Fruit fly (Drosophila melanogaster) whole organism, prepupa: Measurements from ENCODE around the gene CG43218.

Source experiments
- Blimp-1 ChIP-seq: fragments of 200-800 bp; sonication (Bioruptor generic); optimal IDR thresholded peaks from 3 replicates; lab custom pipeline; 2017; ENCODE audit warnings: missing biosample characterization, missing genetic modification characterization, mild to moderate bottlenecking, moderate library complexity, missing genetic modification reagents
- CG10669 ChIP-seq: fragments of 200-800 bp; sonication (Bioruptor generic); optimal IDR thresholded peaks from 3 replicates; lab custom pipeline; 2018; ENCODE audit warnings: missing biosample characterization, mild to moderate bottlenecking, missing genetic modification characterization, moderate library complexity
- CG11294 ChIP-seq: fragments of 200-800 bp; sonication (Bioruptor generic); IDR thresholded peaks from 2 replicates; pipeline ENCODE4 v1.3.6; 2022; ENCODE audit warnings: missing biosample characterization, missing genetic modification characterization
- CG11762 ChIP-seq: fragments of 200-800 bp; sonication (Bioruptor generic); optimal IDR thresholded peaks from 3 replicates; lab custom pipeline; 2016; ENCODE audit warnings: missing biosample characterization, missing genetic modification characterization; ENCODE audit not compliant: insufficient read depth
- CG15336 ChIP-seq: fragments of 200-800 bp; sonication (Bioruptor generic); IDR thresholded peaks from 2 replicates; pipeline ENCODE4 v1.3.6; 2022; ENCODE audit warnings: missing biosample characterization, missing genetic modification characterization
- CG32006 ChIP-seq: fragments of 200-800 bp; sonication (Bioruptor generic); optimal IDR thresholded peaks from 3 replicates; lab custom pipeline; 2017; ENCODE audit warnings: missing biosample characterization, mild to moderate bottlenecking, missing genetic modification characterization
- CG3919 ChIP-seq: fragments of 200-800 bp; sonication (Bioruptor generic); optimal IDR thresholded peaks from 3 replicates; lab custom pipeline; 2016; ENCODE audit warnings: missing biosample characterization, missing genetic modification characterization
- CG6163 ChIP-seq: fragments of 200-800 bp; sonication (Bioruptor generic); IDR thresholded peaks from 3 replicates; pipeline ENCODE4 v1.3.6; 2022; ENCODE audit warnings: missing biosample characterization, missing genetic modification characterization
- CG6276 ChIP-seq: fragments of 200-800 bp; sonication (Bioruptor generic); optimal IDR thresholded peaks from 2 replicates; lab custom pipeline; 2017; ENCODE audit warnings: missing biosample characterization, mild to moderate bottlenecking, missing genetic modification characterization
- CG6854 ChIP-seq: fragments of 200-800 bp; sonication (Bioruptor generic); optimal IDR thresholded peaks from 2 replicates; lab custom pipeline; 2017; ENCODE audit warnings: missing biosample characterization, mild to moderate bottlenecking, missing genetic modification characterization
- CG7368 ChIP-seq: fragments of 200-800 bp; sonication (Bioruptor generic); optimal IDR thresholded peaks from 3 replicates; lab custom pipeline; 2016; ENCODE audit warnings: missing biosample characterization, missing genetic modification characterization
- CG8319 ChIP-seq: fragments of 200-800 bp; sonication (Bioruptor generic); optimal IDR thresholded peaks from 3 replicates; lab custom pipeline; 2016; ENCODE audit warnings: missing biosample characterization, missing genetic modification characterization
- Eip75B ChIP-seq: fragments of 200-800 bp; sonication (Bioruptor generic); optimal IDR thresholded peaks from 3 replicates; lab custom pipeline; 2016; ENCODE audit warnings: missing biosample characterization, missing genetic modification characterization
- Eip78C ChIP-seq: fragments of 200-800 bp; sonication (Bioruptor generic); peaks from one replicate; lab custom pipeline; 2016; ENCODE audit warnings: missing biosample characterization, missing genetic modification characterization
- Eip93F ChIP-seq: fragments of 200-800 bp; sonication (Bioruptor generic); optimal IDR thresholded peaks from 2 replicates; lab custom pipeline; 2016; ENCODE audit warnings: missing biosample characterization, mild to moderate bottlenecking, missing genetic modification characterization
- Ets21C ChIP-seq: fragments of 200-800 bp; sonication (Bioruptor generic); optimal IDR thresholded peaks from 3 replicates; lab custom pipeline; 2016; ENCODE audit warnings: missing biosample characterization, missing genetic modification characterization
- Gug ChIP-seq: fragments of 200-800 bp; sonication (Bioruptor generic); IDR thresholded peaks from 2 replicates; pipeline ENCODE4 v1.3.6; 2022; ENCODE audit warnings: missing biosample characterization, missing genetic modification characterization
- Hr38 ChIP-seq: sonication (Bioruptor generic); optimal IDR thresholded peaks from 2 replicates; lab custom pipeline; 2016; ENCODE audit warnings: missing biosample characterization, missing genetic modification characterization
- Hr4 ChIP-seq: fragments of 200-800 bp; sonication (Bioruptor generic); optimal IDR thresholded peaks from 3 replicates; lab custom pipeline; 2016; ENCODE audit warnings: missing biosample characterization, missing genetic modification characterization
- OdsH ChIP-seq: fragments of 200-800 bp; sonication (Bioruptor generic); optimal IDR thresholded peaks from 3 replicates; lab custom pipeline; 2016; ENCODE audit warnings: missing biosample characterization, missing genetic modification characterization
- Smox ChIP-seq: fragments of 200-800 bp; sonication (Bioruptor generic); optimal IDR thresholded peaks from 3 replicates; lab custom pipeline; 2016; ENCODE audit warnings: missing biosample characterization, missing genetic modification characterization
- Sox102F ChIP-seq: fragments of 200-800 bp; sonication (Bioruptor generic); optimal IDR thresholded peaks from 2 replicates; lab custom pipeline; 2016; ENCODE audit warnings: missing biosample characterization, mild to moderate bottlenecking, missing genetic modification characterization
- Sox15 ChIP-seq: fragments of 200-800 bp; sonication (Bioruptor generic); optimal IDR thresholded peaks from 3 replicates; lab custom pipeline; 2016; ENCODE audit warnings: missing biosample characterization, missing genetic modification characterization
- acj6 ChIP-seq: fragments of 200-800 bp; sonication (Bioruptor generic); optimal IDR thresholded peaks from 3 replicates; lab custom pipeline; 2016; ENCODE audit warnings: missing biosample characterization, missing genetic modification characterization
- cyc ChIP-seq: fragments of 200-800 bp; sonication (Bioruptor generic); optimal IDR thresholded peaks from 3 replicates; lab custom pipeline; 2016; ENCODE audit warnings: missing biosample characterization, missing genetic modification characterization
- dac ChIP-seq: fragments of 200-800 bp; sonication (Bioruptor generic); optimal IDR thresholded peaks from 2 replicates; lab custom pipeline; 2017; ENCODE audit warnings: missing biosample characterization, mild to moderate bottlenecking, missing genetic modification characterization
- dsx ChIP-seq: fragments of 200-800 bp; optimal IDR thresholded peaks from 3 replicates; lab custom pipeline; 2019; ENCODE audit warnings: missing biosample characterization, mild to moderate bottlenecking, missing genetic modification characterization, moderate library complexity; ENCODE audit not compliant: poor library complexity, severe bottlenecking
- eg ChIP-seq: fragments of 200-800 bp; sonication (Bioruptor generic); IDR thresholded peaks from 3 replicates; pipeline ENCODE4 v1.3.6; 2022; ENCODE audit warnings: missing biosample characterization, missing genetic modification characterization
- fkh ChIP-seq: fragments of 200-800 bp; sonication (Bioruptor generic); optimal IDR thresholded peaks from 3 replicates; lab custom pipeline; 2017; ENCODE audit warnings: missing biosample characterization, mild to moderate bottlenecking, missing genetic modification characterization, moderate library complexity
- net ChIP-seq: fragments of 200-800 bp; sonication (Bioruptor generic); optimal IDR thresholded peaks from 3 replicates; lab custom pipeline; 2016; ENCODE audit warnings: missing biosample characterization, missing genetic modification characterization
- pdm3 ChIP-seq: fragments of 200-800 bp; sonication (Bioruptor generic); optimal IDR thresholded peaks from 3 replicates; lab custom pipeline; 2016; ENCODE audit warnings: missing biosample characterization, missing genetic modification characterization
- salr ChIP-seq, 2 experiments: fragments of 200-800 bp; sonication (Bioruptor generic); optimal IDR thresholded peaks; 3 replicates each; lab custom pipeline; 2016 to 2018; ENCODE audit warnings: missing biosample characterization in 2 of 2, missing genetic modification characterization in 2 of 2, mild to moderate bottlenecking in 1 of 2
- spab ChIP-seq: fragments of 200-800 bp; sonication (Bioruptor generic); optimal IDR thresholded peaks from 2 replicates; lab custom pipeline; 2017; ENCODE audit warnings: missing biosample characterization, mild to moderate bottlenecking, missing genetic modification characterization, missing genetic modification reagents
- vri ChIP-seq: fragments of 200-800 bp; sonication (Bioruptor generic); optimal IDR thresholded peaks from 3 replicates; lab custom pipeline; 2016; ENCODE audit warnings: missing biosample characterization, mild to moderate bottlenecking, missing genetic modification characterization

CG43218 gene

DNA sequence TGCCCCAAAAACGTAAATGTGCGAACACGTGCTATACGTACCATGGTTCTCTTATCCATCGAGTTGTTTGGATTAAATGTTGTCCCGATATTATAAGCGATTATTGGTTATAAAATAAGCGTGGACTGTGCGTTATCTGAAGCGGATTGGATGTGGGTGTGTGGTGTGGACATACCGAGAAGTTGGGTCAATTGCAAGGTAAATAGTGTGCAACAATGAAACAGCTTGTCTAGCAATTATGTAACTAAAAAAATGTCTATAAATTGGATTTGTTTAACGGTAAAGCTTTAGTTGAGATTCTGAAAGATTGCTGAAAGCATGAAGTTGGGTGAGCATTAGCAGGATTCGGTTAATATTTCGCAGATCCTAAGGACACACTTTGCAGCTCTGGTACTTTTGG is at the start of gene CG43218:
Gene CG43218 (plus strand): TSS at position 290 of the 400 bp plus-strand sequence.
- TF ChIP-seq Eip78C (GFP tag; lab: Kevin White, UChicago) = peak; percentile 65
- no peak for TF ChIP-seq CG8319 (GFP tag; lab: Kevin White, UChicago)
- TF ChIP-seq cyc = no peak
- no peak for TF ChIP-seq CG15336
- no peak for TF ChIP-seq Hr38 (GFP tag; lab: Kevin White, UChicago)
- TF ChIP-seq CG3919 (GFP tag; lab: Kevin White, UChicago) = no peak
- no peak for TF ChIP-seq Ets21C (GFP tag; lab: Kevin White, UChicago)
- TF ChIP-seq CG6854 (GFP tag; lab: Kevin White, UChicago) = no peak
- peak; percentile 45 for TF ChIP-seq dsx (GFP tag; lab: Kevin White, UChicago)
- TF ChIP-seq Sox102F = no peak
- TF ChIP-seq CG10669 (GFP tag; lab: Kevin White, UChicago) = no peak

DNA sequence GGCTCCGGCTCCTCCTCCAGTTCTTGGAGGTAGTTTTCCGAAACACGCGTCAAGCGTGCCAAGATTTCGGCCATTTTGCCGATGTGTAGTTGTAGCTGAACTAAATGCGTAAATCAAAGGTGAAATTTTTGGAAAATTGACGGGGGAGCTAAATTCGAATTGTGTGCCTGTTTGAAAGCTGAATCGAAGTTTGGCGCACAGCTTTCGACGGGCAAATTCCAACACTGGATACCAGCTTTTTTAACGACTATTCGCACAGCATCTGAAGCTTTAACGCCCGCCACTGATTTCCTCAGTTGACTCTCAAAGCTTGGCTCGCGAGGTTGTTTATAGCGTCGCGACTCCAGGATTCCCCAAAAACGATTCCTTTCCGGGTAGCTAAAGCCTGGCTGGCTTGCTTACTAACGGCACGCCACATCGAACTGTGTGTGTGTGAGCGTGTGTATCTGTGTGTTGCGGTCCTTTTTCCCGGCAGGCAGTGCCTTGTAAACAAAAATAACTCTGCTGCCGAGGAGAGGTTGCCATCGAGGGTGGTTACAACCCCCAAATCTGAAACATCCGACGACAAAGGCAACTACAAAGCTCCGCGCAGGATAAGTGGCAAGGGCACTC is 47.8 kb upstream of the CG43218 start, which contains the start of the genes CG10510 and CG10508:
Gene CG10510 (minus strand): TSS at position 164 of the 612 bp plus-strand sequence.
Gene CG10508 (plus strand): TSS at position 295 of the 612 bp plus-strand sequence.
- TF ChIP-seq Smox (GFP tag; lab: Kevin White, UChicago) (no peak), dac (GFP tag; lab: Kevin White, UChicago) (no peak), Eip78C (GFP tag; lab: Kevin White, UChicago) (no peak), eg (GFP tag; lab: Robert Waterston, UW) (no peak), CG11762 (GFP tag; lab: Kevin White, UChicago) (no peak), Sox15 (GFP tag; lab: Kevin White, UChicago) (no peak), OdsH (GFP tag; lab: Kevin White, UChicago) (no peak), Eip75B (GFP tag; lab: Kevin White, UChicago) (no peak), CG6276 (GFP tag; lab: Kevin White, UChicago) (no peak), CG7368 (no peak), Hr38 (GFP tag; lab: Kevin White, UChicago) (no peak), net (GFP tag; lab: Kevin White, UChicago) (no peak), vri (GFP tag; lab: Kevin White, UChicago) (no peak), Gug (GFP tag; lab: Robert Waterston, UW) (no peak), Hr4 (GFP tag; lab: Kevin White, UChicago) (no peak), pdm3 (GFP tag; lab: Kevin White, UChicago) (no peak), CG32006 (GFP tag; lab: Kevin White, UChicago) (no peak), Eip93F (no peak)

DNA sequence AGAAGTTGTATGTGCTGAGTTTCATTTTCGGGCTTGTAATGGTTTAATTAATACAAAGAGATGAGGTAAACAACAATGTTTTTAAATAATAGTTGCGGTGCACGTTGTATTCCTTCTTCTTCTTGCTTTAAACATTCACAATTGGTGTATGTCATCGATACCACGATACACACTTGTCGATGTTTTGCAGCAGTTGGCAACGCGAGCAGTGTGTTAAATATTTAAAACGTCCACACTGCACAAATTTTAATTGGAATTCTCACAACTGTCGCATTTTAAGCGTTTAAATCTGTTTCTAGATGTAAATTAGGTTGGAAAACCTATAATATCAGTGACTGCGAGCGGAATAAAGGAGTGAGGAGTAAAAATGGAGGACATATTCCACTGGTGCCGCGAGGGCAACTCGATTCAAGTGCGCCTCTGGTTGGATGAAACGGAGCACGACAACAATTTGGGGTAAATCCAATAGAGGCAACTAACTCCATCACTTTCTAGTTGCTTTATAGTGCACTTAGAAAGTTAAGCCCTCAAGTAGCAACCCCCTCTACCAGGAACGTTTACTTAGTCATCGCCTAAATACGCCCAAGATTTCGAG is 41.0 kb upstream of the CG43218 start, which contains the start of the genes Trmt112 and Ilk:
Gene Trmt112 (minus strand): TSS at position 143 of the 595 bp plus-strand sequence.
Gene Ilk (plus strand): TSS at position 205 of the 595 bp plus-strand sequence.
- TF ChIP-seq acj6 (GFP tag; lab: Kevin White, UChicago) (no peak), Eip78C (GFP tag; lab: Kevin White, UChicago) (peak; percentile 76), dsx (GFP tag; lab: Kevin White, UChicago) (peak; percentile 46), fkh (GFP tag; lab: Kevin White, UChicago) (peak; percentile 60)

DNA sequence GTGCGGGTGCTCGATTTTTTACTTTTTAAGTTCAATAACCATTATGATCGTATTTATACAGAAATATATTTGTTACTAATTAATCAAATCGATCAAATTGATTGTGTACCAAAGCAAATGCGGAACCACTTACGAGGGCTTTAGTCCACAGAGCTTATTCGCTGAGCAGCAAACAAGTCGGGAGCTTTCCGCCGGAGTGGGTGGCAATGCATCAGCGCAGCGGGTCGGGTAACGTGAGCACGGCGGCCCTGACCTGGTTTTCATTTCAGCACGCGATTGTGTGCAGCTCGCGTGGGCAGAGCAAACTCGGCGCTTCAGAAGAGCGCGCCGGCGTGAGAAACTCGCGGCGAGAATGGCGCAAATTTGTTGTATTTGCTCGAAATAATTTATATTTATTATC is 38.7 kb upstream of the CG43218 start:
- TF ChIP-seq CG15336 = no peak
- no peak for TF ChIP-seq vri (GFP tag; lab: Kevin White, UChicago)
- no peak for TF ChIP-seq Gug (GFP tag; lab: Robert Waterston, UW)
- TF ChIP-seq CG11294 = no peak
- no peak for TF ChIP-seq CG8319 (GFP tag; lab: Kevin White, UChicago)
- no peak for TF ChIP-seq CG11762 (GFP tag; lab: Kevin White, UChicago)
- no peak for TF ChIP-seq Blimp-1 (GFP tag; lab: Kevin White, UChicago)
- TF ChIP-seq Eip75B (GFP tag; lab: Kevin White, UChicago) = peak; percentile 39
- TF ChIP-seq spab (GFP tag; lab: Kevin White, UChicago) = no peak
- TF ChIP-seq CG6163 = peak; percentile 44; the same call in 1 of the 3 replicates
- TF ChIP-seq salr (GFP tag; optimal IDR thresholded peaks at IDR 0.05; lab: Kevin White, UChicago) = no peak
- TF ChIP-seq fkh (GFP tag; lab: Kevin White, UChicago) = no peak
- TF ChIP-seq CG32006 (GFP tag; lab: Kevin White, UChicago) = no peak
